Fruit fly (Drosophila melanogaster): ENCODE data around the gene CG45122.

CG45122 gene

DNA sequence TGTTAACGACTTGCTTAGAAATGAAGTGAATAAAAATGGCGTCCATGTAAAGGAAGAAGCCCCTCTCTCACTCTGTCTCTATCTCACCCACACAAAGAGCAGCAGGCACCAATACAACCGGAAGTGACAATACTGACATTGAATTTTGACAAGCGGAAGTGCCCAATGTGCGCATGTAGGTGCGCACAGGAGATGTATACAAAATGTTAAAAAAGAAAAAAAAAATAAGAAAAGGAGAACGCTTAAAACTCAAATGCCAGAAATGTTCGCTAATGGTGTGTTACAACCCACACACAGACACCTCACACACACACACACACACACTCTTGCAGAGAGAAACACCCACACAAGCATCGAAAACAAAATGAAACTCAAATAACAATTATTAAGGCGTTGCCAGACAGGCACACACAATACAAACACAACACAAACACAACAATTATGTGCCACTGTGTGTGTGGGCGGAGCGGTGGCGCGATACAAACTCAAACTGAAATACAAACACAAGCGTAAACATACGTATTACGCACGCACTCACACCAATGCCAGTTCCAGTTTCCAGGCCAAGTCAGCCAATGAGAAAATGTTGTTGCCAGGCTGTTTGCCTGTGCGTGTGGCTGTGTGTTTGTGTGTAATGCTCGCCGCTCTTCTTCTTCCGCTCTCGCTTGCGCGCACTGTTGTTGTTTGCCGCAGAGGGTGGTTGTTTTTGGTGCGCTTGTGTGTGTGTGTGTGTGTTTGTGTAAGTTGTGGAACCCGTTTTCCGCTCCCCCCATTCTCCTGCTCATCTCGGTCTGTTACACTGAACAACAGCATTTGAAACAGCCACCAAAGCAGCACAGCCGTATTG lies 20.0 kb downstream of the CG45122 start (continued):
- no peak for TF ChIP-seq Side (GFP tag; optimal IDR thresholded peaks at IDR 0.05)
- TF ChIP-seq lab (GFP tag; optimal IDR thresholded peaks at IDR 0.05): no peak
- no peak for TF ChIP-seq gfzf (GFP tag; optimal IDR thresholded peaks at IDR 0.05)
- TF ChIP-seq CG5953 (GFP tag; IDR thresholded peaks at IDR 0.05): no peak
- no peak for TF ChIP-seq CG10462 (GFP tag; optimal IDR thresholded peaks at IDR 0.05)
- no peak for TF ChIP-seq CG9215 (GFP tag; IDR thresholded peaks at IDR 0.05)
- no peak for TF ChIP-seq CG10565 (GFP tag; optimal IDR thresholded peaks at IDR 0.05)
- TF ChIP-seq ind (GFP tag; optimal IDR thresholded peaks at IDR 0.05): no peak
- no peak for TF ChIP-seq Fer1 (GFP tag; optimal IDR thresholded peaks at IDR 0.05)
- no peak for TF ChIP-seq CG6654 (GFP tag; optimal IDR thresholded peaks at IDR 0.05)
- no peak for TF ChIP-seq p53 (GFP tag; optimal IDR thresholded peaks at IDR 0.05)
- TF ChIP-seq Doc3 (GFP tag; IDR thresholded peaks at IDR 0.05; ENCODE audit: partially characterized antibody): no peak
- no peak for TF ChIP-seq CG11504 (tag; optimal IDR thresholded peaks at IDR 0.05)
- peak; percentile 63 for TF ChIP-seq zen (tag; optimal IDR thresholded peaks at IDR 0.05)
- TF ChIP-seq jigr1 (GFP tag; IDR thresholded peaks at IDR 0.05): no peak
- no peak for TF ChIP-seq gt (GFP tag; IDR thresholded peaks at IDR 0.05)
- no peak for TF ChIP-seq lov (optimal IDR thresholded peaks at IDR 0.05)
- TF ChIP-seq lov (GFP tag; IDR thresholded peaks at IDR 0.05): no peak
- no peak for TF ChIP-seq CG6813 (GFP tag; optimal IDR thresholded peaks at IDR 0.05)
- TF ChIP-seq Meics (GFP tag; optimal IDR thresholded peaks at IDR 0.05): no peak
- TF ChIP-seq CG17829 (tag; optimal IDR thresholded peaks at IDR 0.05): peak; percentile 28
- TF ChIP-seq CG17186 (GFP tag; optimal IDR thresholded peaks at IDR 0.05): no peak
- TF ChIP-seq ewg (GFP tag; optimal IDR thresholded peaks at IDR 0.05): peak; percentile 71
- no peak for TF ChIP-seq her (GFP tag; optimal IDR thresholded peaks at IDR 0.05)
- no peak for TF ChIP-seq HLH3B (GFP tag; IDR thresholded peaks at IDR 0.05)
- no peak for TF ChIP-seq slp2 (GFP tag; optimal IDR thresholded peaks at IDR 0.05)
- no peak for TF ChIP-seq repo (GFP tag; optimal IDR thresholded peaks at IDR 0.05)
- no peak for TF ChIP-seq CG13296 (GFP tag; optimal IDR thresholded peaks at IDR 0.05)
- TF ChIP-seq CG12299 (tag; optimal IDR thresholded peaks at IDR 0.05): no peak
- no peak for TF ChIP-seq CG43689 (GFP tag; IDR thresholded peaks at IDR 0.05)
- TF ChIP-seq CG1529 (GFP tag; optimal IDR thresholded peaks at IDR 0.05): no peak
- TF ChIP-seq CG6689 (GFP tag; IDR thresholded peaks at IDR 0.05): no peak
- no peak for TF ChIP-seq pita (GFP tag; optimal IDR thresholded peaks at IDR 0.05)
- TF ChIP-seq Chrac-16 (GFP tag; optimal IDR thresholded peaks at IDR 0.05): no peak
- no peak for TF ChIP-seq Rfx (GFP tag; IDR thresholded peaks at IDR 0.05)
- TF ChIP-seq Optix (GFP tag; IDR thresholded peaks at IDR 0.05): no peak
- no peak for TF ChIP-seq CG15514 (GFP tag; optimal IDR thresholded peaks at IDR 0.05)
- TF ChIP-seq Dad (GFP tag; optimal IDR thresholded peaks at IDR 0.05): no peak
- TF ChIP-seq Fer2 (tag; optimal IDR thresholded peaks at IDR 0.05): no peak
- 0 out of 2 replicates have a peak, but pooled peaks have one; percentile 27 for TF ChIP-seq hbn (GFP tag; IDR thresholded peaks at IDR 0.05; ENCODE audit: partially characterized antibody)
- no peak for TF ChIP-seq CG34376 (GFP tag; optimal IDR thresholded peaks at IDR 0.05)
- TF ChIP-seq CG11085 (GFP tag; IDR thresholded peaks at IDR 0.05): no peak
